Fruit fly (Drosophila melanogaster) S2 (cell line): ENCODE data around the gene CG4375.

Experiments used
- CG8478 ChIP-seq: fragments of >200 bp; optimal IDR thresholded peaks from 2 replicates; lab custom pipeline; 2018
- CTCF ChIP-seq, 2 experiments: fragments of >200 bp; optimal IDR thresholded peaks; 2 replicates each; lab custom pipeline; 2018

DNA sequence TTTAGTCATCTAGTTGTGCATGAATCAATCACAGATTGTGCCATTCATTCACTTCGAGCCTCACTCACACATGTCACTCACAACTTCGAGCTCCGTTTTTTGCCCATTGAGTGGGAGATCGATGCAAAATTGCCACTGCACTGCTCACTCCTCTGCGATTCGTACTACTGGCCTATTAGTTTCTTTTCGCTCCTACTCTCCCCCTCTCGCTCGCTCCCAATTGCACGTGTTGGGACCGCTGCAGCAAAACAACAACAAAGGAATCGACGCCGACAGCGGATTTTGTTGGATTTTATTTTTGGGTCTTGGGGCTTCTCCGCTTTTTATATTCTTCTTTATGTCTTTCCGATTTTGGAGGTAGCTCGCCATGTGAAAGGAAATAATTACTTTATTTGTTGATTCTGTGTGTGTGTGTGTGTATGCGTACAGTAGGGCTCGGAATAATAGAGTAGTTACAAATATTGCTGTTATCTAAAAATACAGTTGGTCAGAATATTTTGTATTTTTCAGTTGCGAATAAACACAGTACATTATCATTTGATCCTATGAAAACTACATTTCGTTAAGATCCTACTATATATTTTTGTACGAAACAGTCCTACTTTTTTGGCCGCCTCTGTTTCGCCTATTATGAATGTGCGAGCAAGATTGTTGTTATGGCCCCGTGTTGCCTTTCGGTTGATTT is 47.6 kb upstream of the CG4375 start:
- no peak for TF ChIP-seq CG8478 (lab: Kevin White, UChicago)
- no peak for TF ChIP-seq CTCF (optimal IDR thresholded peaks at IDR 0.05; lab: Kevin White, UChicago)
